Worm (Caenorhabditis elegans): ENCODE data around the gene blos-1.

- no peak for TF ChIP-seq cebp-1 (GFP tag; IDR thresholded peaks at IDR 0.05)
- no peak for TF ChIP-seq cebp-1 (tag; optimal IDR thresholded peaks at IDR 0.05)
- no peak for TF ChIP-seq T07F8.4 (tag; optimal IDR thresholded peaks at IDR 0.05)
- no peak for TF ChIP-seq F10E7.11 (tag; optimal IDR thresholded peaks at IDR 0.05)
- no peak for TF ChIP-seq nfya-1 (tag; optimal IDR thresholded peaks at IDR 0.05; ENCODE audit: borderline replicate concordance, insufficient read depth)
- no peak for TF ChIP-seq ceh-40 (GFP tag; IDR thresholded peaks at IDR 0.05)
Observed at ce11 chrIII:10199052-10199451, 12.7 kb downstream of the blos-1 start, which contains the start of gene T20G5.8.

All from whole organism, young adult.